Worm (Caenorhabditis elegans) whole organism, L2 larva: ENCODE data around the gene nas-39.

Experiments used
- lin-13 ChIP-seq: fragments of 150-350 bp; optimal IDR thresholded peaks from 2 replicates; lab custom pipeline; 2014; ENCODE audit warnings: missing biosample characterization, missing genetic modification reagents, missing genetic modification characterization
- ztf-11 ChIP-seq: sonication (generic microtip); optimal IDR thresholded peaks from 2 replicates; lab custom pipeline; 2017; ENCODE audit warnings: missing biosample characterization, missing genetic modification characterization

- TF ChIP-seq ztf-11 (tag; lab: Kevin White, UChicago) (no peak), lin-13 (no peak)
Measured at ce11 chrX:16461319-16461718, 4.6 kb downstream of the nas-39 start.
